Worm (Caenorhabditis elegans): Measurements from ENCODE around the gene T15B12.1.

Gene T15B12.1

ce11 chrIII:5286205-5286604 lies 1.8 kb upstream of the T15B12.1 start, which contains the start of gene ZC395.11:
Gene ZC395.11 (minus strand): TSS chrIII:5286305.
- TF ChIP-seq lin-14 (GFP tag; optimal IDR thresholded peaks at IDR 0.05) (no peak), Y116A8C.19 (tag; optimal IDR thresholded peaks at IDR 0.05; ENCODE audit: borderline replicate concordance) (no peak), pag-3 (tag; optimal IDR thresholded peaks at IDR 0.05; ENCODE audit: borderline replicate concordance, insufficient read depth) (no peak), ceh-90 (tag; optimal IDR thresholded peaks at IDR 0.05) (no peak), fkh-10 (GFP tag; optimal IDR thresholded peaks at IDR 0.05) (no peak), nhr-28 (tag; optimal IDR thresholded peaks at IDR 0.05) (no peak), sptf-1 (tag; optimal IDR thresholded peaks at IDR 0.05) (no peak), sox-4 (tag; optimal IDR thresholded peaks at IDR 0.05) (no peak)

- TF ChIP-seq ceh-63 (GFP tag; optimal IDR thresholded peaks at IDR 0.05) (no peak), unc-30 (tag; optimal IDR thresholded peaks at IDR 0.05) (no peak), ets-5 (GFP tag; IDR thresholded peaks at IDR 0.05) (no peak), ceh-82 (tag; optimal IDR thresholded peaks at IDR 0.05) (no peak), snu-23 (GFP tag; optimal IDR thresholded peaks at IDR 0.05) (no peak), tbx-2 (tag; optimal IDR thresholded peaks at IDR 0.05) (no peak)
Observed at ce11 chrIII:5290230-5290629, 2.3 kb downstream of the T15B12.1 start.

- TF ChIP-seq pqm-1 (tag; optimal IDR thresholded peaks at IDR 0.05) = no peak
- no peak for TF ChIP-seq Y116A8C.19 (tag; optimal IDR thresholded peaks at IDR 0.05; ENCODE audit: borderline replicate concordance)
- no peak for TF ChIP-seq ces-1 (GFP tag; optimal IDR thresholded peaks at IDR 0.05)
- TF ChIP-seq nhr-84 (tag; optimal IDR thresholded peaks at IDR 0.05) = no peak
- TF ChIP-seq sup-37 (GFP tag; optimal IDR thresholded peaks at IDR 0.05) = no peak
- TF ChIP-seq mef-2 (tag; optimal IDR thresholded peaks at IDR 0.05) = no peak
- TF ChIP-seq C34B4.2 (tag; optimal IDR thresholded peaks at IDR 0.05) = no peak
- no peak for TF ChIP-seq vab-15 (tag; optimal IDR thresholded peaks at IDR 0.05)
- no peak for TF ChIP-seq elt-3 (tag; optimal IDR thresholded peaks at IDR 0.05)
- no peak for TF ChIP-seq C16A3.4 (tag; optimal IDR thresholded peaks at IDR 0.05)
- TF ChIP-seq ets-5 (GFP tag; IDR thresholded peaks at IDR 0.05) = no peak
- TF ChIP-seq dsc-1 (tag; optimal IDR thresholded peaks at IDR 0.05) = no peak
- TF ChIP-seq unc-130 (tag; optimal IDR thresholded peaks at IDR 0.05) = no peak
- no peak for TF ChIP-seq ceh-90 (tag; optimal IDR thresholded peaks at IDR 0.05)
- no peak for TF ChIP-seq unc-86 (tag; optimal IDR thresholded peaks at IDR 0.05)
- no peak for TF ChIP-seq nhr-20 (tag; optimal IDR thresholded peaks at IDR 0.05)
- no peak for TF ChIP-seq fkh-8 (tag; optimal IDR thresholded peaks at IDR 0.05)
- no peak for TF ChIP-seq ama-1 (optimal IDR thresholded peaks at IDR 0.05)
- no peak for TF ChIP-seq dpl-1 (GFP tag; optimal IDR thresholded peaks at IDR 0.05)
Observed at ce11 chrIII:5291281-5291680, 3.3 kb downstream of the T15B12.1 start.

ce11 chrIII:5294281-5294680 lies 6.3 kb downstream of the T15B12.1 start:
- TF ChIP-seq sup-37 (GFP tag; optimal IDR thresholded peaks at IDR 0.05) (no peak), lsy-2 (tag; optimal IDR thresholded peaks at IDR 0.05) (no peak), lin-35 (GFP tag; optimal IDR thresholded peaks at IDR 0.05) (no peak), nhr-12 (tag; optimal IDR thresholded peaks at IDR 0.05) (no peak), blmp-1 (tag; optimal IDR thresholded peaks at IDR 0.05) (no peak), jun-1 (tag; optimal IDR thresholded peaks at IDR 0.05) (no peak), nhr-47 (tag; optimal IDR thresholded peaks at IDR 0.05) (no peak), mdl-1 (tag; optimal IDR thresholded peaks at IDR 0.05) (no peak), hpl-2 (GFP tag; optimal IDR thresholded peaks at IDR 0.05) (no peak), ceh-63 (GFP tag; optimal IDR thresholded peaks at IDR 0.05) (no peak), ama-1 (optimal IDR thresholded peaks at IDR 0.05) (no peak), sox-4 (tag; optimal IDR thresholded peaks at IDR 0.05) (no peak), pag-3 (tag; optimal IDR thresholded peaks at IDR 0.05; ENCODE audit: borderline replicate concordance, insufficient read depth) (no peak), lin-13 (GFP tag; optimal IDR thresholded peaks at IDR 0.05) (no peak), nhr-90 (tag; optimal IDR thresholded peaks at IDR 0.05; ENCODE audit: poor library complexity) (no peak), efl-3 (GFP tag; optimal IDR thresholded peaks at IDR 0.05) (no peak), pax-3 (tag; optimal IDR thresholded peaks at IDR 0.05) (no peak), ceh-88 (GFP tag; IDR thresholded peaks at IDR 0.05) (no peak), Y116A8C.19 (tag; optimal IDR thresholded peaks at IDR 0.05; ENCODE audit: borderline replicate concordance) (no peak)
